Fruit fly (Drosophila melanogaster) whole organism, embryonic: Measurements from ENCODE around the gene CG43085.

Experiments used
- BtbVII ChIP-seq: fragments of 200-800 bp; sonication (Bioruptor generic); optimal IDR thresholded peaks from 3 replicates; lab custom pipeline; 2017; ENCODE audit warnings: missing biosample characterization, mild to moderate bottlenecking, missing genetic modification characterization
- CG10274 ChIP-seq: fragments of 200-800 bp; sonication (Bioruptor generic); optimal IDR thresholded peaks from 3 replicates; lab custom pipeline; 2017; ENCODE audit warnings: missing biosample characterization, mild to moderate bottlenecking, missing genetic modification characterization
- CG10543 ChIP-seq: fragments of 200-800 bp; sonication (Bioruptor generic); optimal IDR thresholded peaks from 3 replicates; lab custom pipeline; 2017; ENCODE audit warnings: missing biosample characterization, mild to moderate bottlenecking, missing genetic modification characterization, moderate library complexity
- CG11504 ChIP-seq: fragments of 200-800 bp; sonication (Bioruptor generic); optimal IDR thresholded peaks from 3 replicates; lab custom pipeline; 2019; ENCODE audit warnings: missing biosample characterization, mild to moderate bottlenecking, missing genetic modification characterization, moderate library complexity
- CG13894 ChIP-seq: fragments of 200-800 bp; sonication (Bioruptor generic); optimal IDR thresholded peaks from 3 replicates; lab custom pipeline; 2018; ENCODE audit warnings: missing biosample characterization, mild to moderate bottlenecking, missing genetic modification characterization, moderate library complexity
- CG14441 ChIP-seq: fragments of 200-800 bp; sonication (Bioruptor generic); IDR thresholded peaks from 2 replicates; pipeline ENCODE4 v1.3.6; 2022; ENCODE audit warnings: missing biosample characterization, missing genetic modification characterization
- CG15514 ChIP-seq: fragments of 200-800 bp; sonication (Bioruptor generic); optimal IDR thresholded peaks from 3 replicates; lab custom pipeline; 2017; ENCODE audit warnings: missing biosample characterization, missing genetic modification characterization, mild to moderate bottlenecking, moderate library complexity, missing genetic modification reagents
- CG18599 ChIP-seq: fragments of 200-800 bp; sonication (Bioruptor generic); optimal IDR thresholded peaks from 3 replicates; lab custom pipeline; 2017; ENCODE audit warnings: missing biosample characterization, missing genetic modification characterization, mild to moderate bottlenecking, moderate library complexity, missing genetic modification reagents
- CG2116 ChIP-seq: fragments of 200-800 bp; sonication (Bioruptor generic); optimal IDR thresholded peaks from 3 replicates; lab custom pipeline; 2018; ENCODE audit warnings: missing biosample characterization, mild to moderate bottlenecking, missing genetic modification characterization
- CG2120 ChIP-seq: fragments of 200-800 bp; sonication (Bioruptor generic); optimal IDR thresholded peaks from 3 replicates; lab custom pipeline; 2016; ENCODE audit warnings: missing biosample characterization, missing genetic modification characterization
- CG2678 ChIP-seq: fragments of 200-800 bp; sonication (Bioruptor generic); optimal IDR thresholded peaks from 3 replicates; lab custom pipeline; 2019; ENCODE audit warnings: missing biosample characterization, mild to moderate bottlenecking, missing genetic modification characterization, moderate library complexity
- CG3281 ChIP-seq: fragments of 200-800 bp; sonication (Bioruptor generic); optimal IDR thresholded peaks from 3 replicates; lab custom pipeline; 2017; ENCODE audit warnings: missing biosample characterization, mild to moderate bottlenecking, missing genetic modification characterization
- Deaf1 ChIP-seq: fragments of 200-800 bp; optimal IDR thresholded peaks from 3 replicates; lab custom pipeline; 2019; ENCODE audit warnings: missing biosample characterization, mild to moderate bottlenecking, missing genetic modification characterization, moderate library complexity
- Fer1 ChIP-seq: fragments of 200-800 bp; sonication (Bioruptor generic); optimal IDR thresholded peaks from 2 replicates; lab custom pipeline; 2017; ENCODE audit warnings: missing biosample characterization, mild to moderate bottlenecking, missing genetic modification characterization
- Hmr ChIP-seq: fragments of 200-800 bp; sonication (Bioruptor generic); optimal IDR thresholded peaks from 3 replicates; lab custom pipeline; 2017; ENCODE audit warnings: mild to moderate bottlenecking, missing biosample characterization, missing genetic modification reagents, missing genetic modification characterization
- Jarid2 ChIP-seq: fragments of 200-800 bp; sonication (Bioruptor generic); optimal IDR thresholded peaks from 3 replicates; lab custom pipeline; 2017; ENCODE audit warnings: mild to moderate bottlenecking, missing biosample characterization, missing genetic modification reagents, missing genetic modification characterization
- Med ChIP-seq: fragments of 200-800 bp; sonication (Bioruptor generic); peaks from one replicate; lab custom pipeline; 2016; ENCODE audit warnings: missing biosample characterization, missing genetic modification characterization, mild to moderate bottlenecking, inconsistent platforms, moderate library complexity
- Meics ChIP-seq: fragments of 200-800 bp; sonication (Bioruptor generic); optimal IDR thresholded peaks from 2 replicates; lab custom pipeline; 2017; ENCODE audit warnings: missing biosample characterization, mild to moderate bottlenecking, missing genetic modification characterization
- Oli ChIP-seq: fragments of 200-800 bp; sonication (Bioruptor generic); optimal IDR thresholded peaks from 2 replicates; lab custom pipeline; 2018; ENCODE audit warnings: missing biosample characterization, mild to moderate bottlenecking, missing genetic modification characterization, moderate library complexity
- Rfx ChIP-seq: fragments of 200-800 bp; sonication (Bioruptor generic); IDR thresholded peaks from 2 replicates; pipeline ENCODE4 v1.3.6; 2022; ENCODE audit warnings: missing biosample characterization, missing genetic modification characterization
- ab ChIP-seq: fragments of 200-800 bp; sonication (Bioruptor generic); optimal IDR thresholded peaks from 2 replicates; lab custom pipeline; 2016; ENCODE audit warnings: missing biosample characterization, missing genetic modification characterization
- abd-A ChIP-seq: fragments of 200-800 bp; sonication (Bioruptor generic); optimal IDR thresholded peaks from 3 replicates; lab custom pipeline; 2019; ENCODE audit warnings: missing biosample characterization, mild to moderate bottlenecking, missing genetic modification characterization, moderate library complexity
- caup ChIP-seq: fragments of 200-800 bp; sonication (Bioruptor generic); optimal IDR thresholded peaks from 3 replicates; lab custom pipeline; 2017; ENCODE audit warnings: missing biosample characterization, mild to moderate bottlenecking, missing genetic modification characterization, moderate library complexity; ENCODE audit not compliant: severe bottlenecking
- chinmo ChIP-seq: fragments of 200-800 bp; sonication (Bioruptor generic); IDR thresholded peaks from 4 replicates; pipeline ENCODE4 v1.3.6; 2022; ENCODE audit warnings: missing biosample characterization, missing genetic modification characterization; ENCODE audit not compliant: partially characterized antibody
- da ChIP-seq: fragments of 200-800 bp; sonication (Bioruptor generic); optimal IDR thresholded peaks from 2 replicates; lab custom pipeline; 2016; ENCODE audit warnings: missing biosample characterization, missing genetic modification characterization
- ewg ChIP-seq: fragments of 200-800 bp; sonication (Bioruptor generic); optimal IDR thresholded peaks from 3 replicates; lab custom pipeline; 2017; ENCODE audit warnings: mild to moderate bottlenecking, missing biosample characterization, missing genetic modification reagents, missing genetic modification characterization
- lab ChIP-seq: fragments of 200-800 bp; sonication (Bioruptor generic); optimal IDR thresholded peaks from 3 replicates; lab custom pipeline; 2017; ENCODE audit warnings: missing biosample characterization, missing genetic modification characterization, mild to moderate bottlenecking, moderate library complexity, missing genetic modification reagents
- mirr ChIP-seq: fragments of 200-800 bp; sonication (Bioruptor generic); optimal IDR thresholded peaks from 3 replicates; lab custom pipeline; 2018; ENCODE audit warnings: missing biosample characterization, mild to moderate bottlenecking, missing genetic modification characterization
- nerfin-1 ChIP-seq: fragments of 200-800 bp; sonication (Bioruptor generic); optimal IDR thresholded peaks from 3 replicates; lab custom pipeline; 2019; ENCODE audit warnings: missing biosample characterization, mild to moderate bottlenecking, missing genetic modification characterization, moderate library complexity
- p53 ChIP-seq: fragments of 200-800 bp; sonication (Bioruptor generic); optimal IDR thresholded peaks from 2 replicates; lab custom pipeline; 2016; ENCODE audit warnings: missing biosample characterization, missing genetic modification characterization
- psq ChIP-seq: fragments of 200-800 bp; sonication (Bioruptor generic); optimal IDR thresholded peaks from 2 replicates; lab custom pipeline; 2017; ENCODE audit warnings: missing biosample characterization, missing genetic modification characterization
- salm ChIP-seq: fragments of 200-800 bp; sonication (Bioruptor generic); optimal IDR thresholded peaks from 2 replicates; lab custom pipeline; 2018; ENCODE audit warnings: missing biosample characterization, mild to moderate bottlenecking, missing genetic modification characterization
- scrt ChIP-seq: fragments of 200-800 bp; sonication (Bioruptor generic); optimal IDR thresholded peaks from 2 replicates; lab custom pipeline; 2018; ENCODE audit warnings: missing biosample characterization, mild to moderate bottlenecking, missing genetic modification characterization, moderate library complexity
- shn ChIP-seq: fragments of 200-800 bp; sonication (Bioruptor generic); optimal IDR thresholded peaks from 3 replicates; lab custom pipeline; 2016; ENCODE audit warnings: missing biosample characterization, missing genetic modification characterization
- slp2 ChIP-seq: fragments of 200-800 bp; sonication (Bioruptor generic); optimal IDR thresholded peaks from 2 replicates; lab custom pipeline; 2016; ENCODE audit warnings: missing biosample characterization, missing genetic modification characterization
- sr ChIP-seq: fragments of 200-800 bp; sonication (Bioruptor generic); IDR thresholded peaks from 3 replicates; pipeline ENCODE4 v1.3.6; 2022; ENCODE audit warnings: missing biosample characterization, missing genetic modification characterization

Gene CG43085

DNA sequence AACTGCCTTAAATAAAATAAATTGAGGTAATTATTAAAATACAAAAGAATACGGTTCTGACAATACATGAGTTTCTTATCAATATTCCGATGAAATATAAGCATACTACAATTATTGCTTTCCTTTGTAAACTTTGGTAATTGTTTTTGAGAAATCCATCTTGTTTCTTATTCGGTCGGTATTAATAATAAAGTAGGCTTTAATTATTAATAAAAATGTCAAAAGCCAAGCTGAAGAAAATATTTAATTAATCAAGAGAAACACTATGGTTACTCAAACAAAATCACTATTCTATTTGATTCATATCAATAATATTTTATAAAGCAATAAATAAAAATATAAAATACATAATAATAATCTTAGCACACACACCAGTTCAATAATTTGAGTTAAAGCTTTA lies at the start of gene CG43085:
Gene CG43085 (minus strand): TSS at position 101 of the 400 bp plus-strand sequence.
- TF ChIP-seq CG2678 (tag; lab: Kevin White, UChicago) = no peak
- no peak for TF ChIP-seq nerfin-1 (tag; lab: Kevin White, UChicago)
- no peak for TF ChIP-seq da (GFP tag; lab: Kevin White, UChicago)
- TF ChIP-seq psq (GFP tag; lab: Kevin White, UChicago) = no peak

DNA sequence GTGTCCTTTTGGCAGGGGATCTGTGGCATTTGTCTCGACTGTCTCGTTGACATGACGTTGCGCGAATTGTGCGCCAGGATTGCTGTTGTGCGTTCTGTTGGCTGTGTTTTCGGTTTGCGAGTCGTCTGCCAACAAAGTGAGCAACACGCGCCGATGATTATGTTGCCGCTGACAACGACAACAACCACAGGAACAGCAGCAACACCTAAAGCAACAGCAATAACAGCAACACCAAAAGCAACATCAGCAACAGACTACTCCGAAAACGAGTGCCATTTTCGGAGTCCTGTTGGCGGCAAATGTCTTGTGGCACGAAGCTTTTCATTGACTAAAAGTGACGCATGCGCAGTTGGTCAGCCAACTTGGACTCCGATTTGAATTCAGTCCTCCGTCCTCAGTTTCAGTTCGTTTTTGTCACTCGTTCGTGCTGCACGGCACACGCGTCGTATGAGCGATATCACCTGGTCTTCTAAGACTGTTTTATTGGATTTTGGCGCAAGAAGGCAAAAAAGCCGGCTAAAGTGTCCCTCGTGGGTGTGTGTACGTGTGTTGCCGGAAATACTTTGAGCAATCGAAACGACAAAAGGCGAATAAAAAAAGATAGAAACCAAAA lies 43.1 kb upstream of the CG43085 start, which contains the start of gene Ccn:
Gene Ccn (plus strand): TSS at position 437 of the 613 bp plus-strand sequence.
- TF ChIP-seq chinmo (GFP tag; lab: Robert Waterston, UW) (0 out of 4 replicates have a peak, but pooled peaks have one; percentile 11), scrt (GFP tag; lab: Kevin White, UChicago) (peak; percentile 12), CG2116 (GFP tag; lab: Kevin White, UChicago) (no peak), abd-A (tag; lab: Kevin White, UChicago) (peak; percentile 56), CG11504 (tag; lab: Kevin White, UChicago) (peak; percentile 95), CG13894 (tag; lab: Kevin White, UChicago) (peak; percentile 32), Jarid2 (peak; percentile 18), Deaf1 (tag; lab: Kevin White, UChicago) (peak; percentile 83), slp2 (no peak), salm (tag; lab: Kevin White, UChicago) (no peak), ewg (GFP tag; lab: Kevin White, UChicago) (peak; percentile 53)
- TF ChIP-seq, all 482 proteins: peak for 8

DNA sequence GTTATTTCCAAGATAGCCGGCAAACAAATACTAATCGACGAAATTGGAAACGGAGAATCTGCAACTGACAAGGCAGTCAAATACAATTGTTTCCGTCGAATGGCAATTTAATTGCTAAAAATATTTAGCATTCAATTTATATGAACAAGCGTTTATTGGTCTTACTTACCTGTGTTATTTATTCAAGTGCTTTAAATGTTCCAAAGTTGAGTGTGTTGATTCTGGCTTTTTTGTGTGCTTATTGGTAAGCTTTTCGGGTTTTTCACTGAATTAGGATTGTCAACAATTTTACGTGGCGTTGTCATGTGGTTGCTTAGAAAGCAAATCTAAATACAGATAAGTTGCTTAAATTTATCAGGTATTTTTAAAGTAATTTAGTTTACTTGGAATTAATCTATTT lies 25.2 kb upstream of the CG43085 start:
- TF ChIP-seq Hmr (GFP tag; lab: Kevin White, UChicago) (peak; percentile 46), Oli (no peak), Fer1 (GFP tag; lab: Kevin White, UChicago) (peak; percentile 55), Meics (GFP tag; lab: Kevin White, UChicago) (peak; percentile 13), CG3281 (GFP tag; lab: Kevin White, UChicago) (peak; percentile 18), caup (peak; percentile 39), ab (GFP tag; lab: Kevin White, UChicago) (no peak), CG2678 (tag; lab: Kevin White, UChicago) (peak; percentile 4), BtbVII (GFP tag; lab: Kevin White, UChicago) (peak; percentile 45), CG14441 (no peak), sr (GFP tag; lab: Robert Waterston, UW) (no peak), Rfx (GFP tag; lab: Robert Waterston, UW) (peak; percentile 32; the same call in 1 of the 2 replicates), CG13894 (tag; lab: Kevin White, UChicago) (peak; percentile 7), shn (GFP tag; lab: Kevin White, UChicago) (no peak), CG10274 (GFP tag; lab: Kevin White, UChicago) (no peak), p53 (GFP tag; lab: Kevin White, UChicago) (no peak), CG18599 (GFP tag; lab: Kevin White, UChicago) (peak; percentile 70), CG2120 (GFP tag; lab: Kevin White, UChicago) (peak; percentile 10), mirr (GFP tag; lab: Kevin White, UChicago) (peak; percentile 1), lab (peak; percentile 67), Med (GFP tag; lab: Kevin White, UChicago) (peak; percentile 44), CG15514 (GFP tag; lab: Kevin White, UChicago) (peak; percentile 29), CG10543 (GFP tag; lab: Kevin White, UChicago) (peak; percentile 6)
